Fruit fly (Drosophila melanogaster): ENCODE data around the gene CG15169.
A peak's percentile ranks its signal among the peaks of the same experiment; 100 is the strongest.

The CG15169 gene

dm6 chr2L:19023972-19024743, 33.3 kb downstream of the CG15169 start (continued):
- TF ChIP-seq kah (GFP tag; optimal IDR thresholded peaks at IDR 0.05) (peak; percentile 47), CrebB (tag; optimal IDR thresholded peaks at IDR 0.05) (no peak), ham (GFP tag; IDR thresholded peaks at IDR 0.05) (no peak), CG2120 (GFP tag; optimal IDR thresholded peaks at IDR 0.05) (peak; percentile 75), jigr1 (GFP tag; IDR thresholded peaks at IDR 0.05) (no peak), CG34376 (GFP tag; optimal IDR thresholded peaks at IDR 0.05) (peak; percentile 67), chm (GFP tag; IDR thresholded peaks at IDR 0.05) (0 out of 2 replicates have a peak, but pooled peaks have one; percentile 16), CG18599 (GFP tag; optimal IDR thresholded peaks at IDR 0.05) (peak; percentile 92), Bdp1 (GFP tag; optimal IDR thresholded peaks at IDR 0.05) (no peak), CG5245 (GFP tag; optimal IDR thresholded peaks at IDR 0.05) (no peak), CG11504 (tag; optimal IDR thresholded peaks at IDR 0.05) (peak; percentile 89), CG9817 (tag; optimal IDR thresholded peaks at IDR 0.05) (peak; percentile 65), Fer3 (tag; optimal IDR thresholded peaks at IDR 0.05) (peak; percentile 77), Lpt (GFP tag; optimal IDR thresholded peaks at IDR 0.05) (no peak), PHDP (tag; optimal IDR thresholded peaks at IDR 0.05) (peak; percentile 79), Oli (tag; optimal IDR thresholded peaks at IDR 0.05) (peak; percentile 80), Oaz (GFP tag; IDR thresholded peaks at IDR 0.05) (no peak), tgo (GFP tag; IDR thresholded peaks at IDR 0.05) (peak; percentile 48; the same call in 2 of the 3 replicates), CG15011 (GFP tag; optimal IDR thresholded peaks at IDR 0.05) (peak; percentile 48), Hr51 (GFP tag; optimal IDR thresholded peaks at IDR 0.05) (peak in 1 of 2 experiments; percentile 86), Hmx (GFP tag; optimal IDR thresholded peaks at IDR 0.05) (peak; percentile 9), row (GFP tag; IDR thresholded peaks at IDR 0.05) (peak; percentile 70), CG1233 (GFP tag; optimal IDR thresholded peaks at IDR 0.05) (peak; percentile 64), CG13775 (GFP tag; optimal IDR thresholded peaks at IDR 0.05) (peak; percentile 57), stc (GFP tag; IDR thresholded peaks at IDR 0.05) (peak; percentile 41; the same call in 1 of the 2 replicates), CG1529 (GFP tag; optimal IDR thresholded peaks at IDR 0.05) (peak; percentile 30), psq (GFP tag; optimal IDR thresholded peaks at IDR 0.05) (peak; percentile 38), CG18476 (GFP tag; optimal IDR thresholded peaks at IDR 0.05) (peak; percentile 35), jing (GFP tag; optimal IDR thresholded peaks at IDR 0.05) (peak; percentile 41), CG10543 (GFP tag; optimal IDR thresholded peaks at IDR 0.05) (peak; percentile 80), lola (GFP tag; optimal IDR thresholded peaks at IDR 0.05) (peak in 1 of 3 experiments; percentile 33), CG12071 (GFP tag; optimal IDR thresholded peaks at IDR 0.05) (peak; percentile 25), gcm (GFP tag; optimal IDR thresholded peaks at IDR 0.05) (peak; percentile 57), CG13624 (GFP tag; optimal IDR thresholded peaks at IDR 0.05) (peak; percentile 5), CG6683 (GFP tag; optimal IDR thresholded peaks at IDR 0.05) (peak; percentile 69), exex (tag; optimal IDR thresholded peaks at IDR 0.05) (peak; percentile 15), schlank (tag; optimal IDR thresholded peaks at IDR 0.05) (peak; percentile 21), CG14710 (tag; optimal IDR thresholded peaks at IDR 0.05) (peak; percentile 41), HmgD (GFP tag; optimal IDR thresholded peaks at IDR 0.05) (no peak), Nf-YA (GFP tag; IDR thresholded peaks at IDR 0.05) (no peak), Nf-YC (tag; optimal IDR thresholded peaks at IDR 0.05) (peak; percentile 66), NfI (GFP tag; optimal IDR thresholded peaks at IDR 0.05) (peak; percentile 71), Doc2 (GFP tag; IDR thresholded peaks at IDR 0.05) (no peak), CG32772 (GFP tag; IDR thresholded peaks at IDR 0.05) (peak; percentile 50; the same call in 1 of the 2 replicates), maf-S (GFP tag; optimal IDR thresholded peaks at IDR 0.05) (no peak), CG3281 (GFP tag; optimal IDR thresholded peaks at IDR 0.05) (peak; percentile 83), CG12942 (GFP tag; optimal IDR thresholded peaks at IDR 0.05) (peak; percentile 35), seq (GFP tag; IDR thresholded peaks at IDR 0.05) (peak; percentile 55; the same call in 1 of the 2 replicates), Mrtf (GFP tag; IDR thresholded peaks at IDR 0.05) (no peak)

Measured in whole organism, embryonic.